Worm (Caenorhabditis elegans) whole organism, young adult: Measurements from ENCODE around the gene clec-134.
A peak's percentile ranks its signal among the peaks of the same experiment; 100 is the strongest.

Source experiments
- B0019.2 ChIP-seq: fragments of 200-800 bp; sonication (Bioruptor generic); conservative IDR thresholded peaks from 2 replicates; pipeline ENCODE4 v1.3.6; 2022; ENCODE audit warnings: missing genetic modification reagents, missing genetic modification characterization, missing compliant biosample characterization
- C06A6.2 ChIP-seq: fragments of 200-800 bp; sonication (Bioruptor generic); conservative IDR thresholded peaks from 2 replicates; pipeline ENCODE4 v1.3.6; 2022; ENCODE audit warnings: missing genetic modification characterization, missing compliant biosample characterization
- F22D6.2 ChIP-seq: sonication (generic microtip); optimal IDR thresholded peaks from 2 replicates; lab custom pipeline; 2016; ENCODE audit warnings: mild to moderate bottlenecking, missing genetic modification characterization, missing compliant biosample characterization
- F55B11.4 ChIP-seq: sonication (generic microtip); optimal IDR thresholded peaks from 2 replicates; lab custom pipeline; 2016; ENCODE audit warnings: missing compliant biosample characterization, missing genetic modification characterization, borderline replicate concordance; ENCODE audit not compliant: insufficient read depth
- F57C9.4 ChIP-seq: sonication (generic microtip); optimal IDR thresholded peaks from 2 replicates; lab custom pipeline; 2017; ENCODE audit warnings: mild to moderate bottlenecking, missing genetic modification characterization, missing compliant biosample characterization
- K11D2.4 ChIP-seq: fragments of 200-800 bp; sonication (Bioruptor generic); IDR thresholded peaks from 2 replicates; pipeline ENCODE4 v1.3.6; 2022; ENCODE audit warnings: missing genetic modification reagents, missing genetic modification characterization, missing compliant biosample characterization
- T26A5.8 ChIP-seq: sonication (generic microtip); optimal IDR thresholded peaks from 2 replicates; lab custom pipeline; 2016; ENCODE audit warnings: missing genetic modification characterization, missing compliant biosample characterization
- Y53F4B.3 ChIP-seq: fragments of 200-800 bp; sonication (Bioruptor generic); IDR thresholded peaks from 2 replicates; pipeline ENCODE4 v1.3.6; 2022; ENCODE audit warnings: missing genetic modification reagents, missing genetic modification characterization, missing compliant biosample characterization
- Y53G8AR.9 ChIP-seq: fragments of 200-800 bp; sonication (Bioruptor generic); conservative IDR thresholded peaks from 2 replicates; pipeline ENCODE4 v1.3.6; 2022; ENCODE audit warnings: missing genetic modification reagents, missing genetic modification characterization, missing compliant biosample characterization
- ama-1 ChIP-seq, 3 experiments: fragments of 150-350 bp in 1 of 3; sonication (generic microtip) in 2 of 3; optimal IDR thresholded peaks; 2 replicates each; lab custom pipeline; 2014 to 2018; ENCODE audit warnings: missing biosample characterization in 2 of 3, missing genetic modification characterization in 2 of 3, missing genetic modification reagents in 2 of 3
- aptf-2 ChIP-seq: fragments of 200-800 bp; sonication (Bioruptor generic); conservative IDR thresholded peaks from 2 replicates; pipeline ENCODE4 v1.3.6; 2022; ENCODE audit warnings: missing genetic modification reagents, missing genetic modification characterization, missing compliant biosample characterization
- attf-5 ChIP-seq: fragments of 200-800 bp; sonication (Bioruptor generic); optimal IDR thresholded peaks from 2 replicates; lab custom pipeline; 2018; ENCODE audit warnings: mild to moderate bottlenecking, missing genetic modification characterization, missing compliant biosample characterization
- ccch-3 ChIP-seq: fragments of 200-800 bp; sonication (Bioruptor generic); optimal IDR thresholded peaks from 2 replicates; lab custom pipeline; 2018; ENCODE audit warnings: mild to moderate bottlenecking, missing genetic modification characterization, missing compliant biosample characterization
- ceh-79 ChIP-seq: sonication (generic microtip); optimal IDR thresholded peaks from 2 replicates; lab custom pipeline; 2017; ENCODE audit warnings: mild to moderate bottlenecking, missing genetic modification characterization, missing compliant biosample characterization
- chd-7 ChIP-seq: sonication (generic microtip); optimal IDR thresholded peaks from 2 replicates; lab custom pipeline; 2016; ENCODE audit warnings: mild to moderate bottlenecking, missing genetic modification characterization, moderate library complexity, missing compliant biosample characterization
- die-1 ChIP-seq: sonication (generic microtip); optimal IDR thresholded peaks from 2 replicates; lab custom pipeline; 2016; ENCODE audit warnings: missing genotype, mild to moderate bottlenecking, missing genetic modification characterization, missing compliant biosample characterization
- dpff-1 ChIP-seq: sonication (generic microtip); optimal IDR thresholded peaks from 2 replicates; lab custom pipeline; 2017; ENCODE audit warnings: mild to moderate bottlenecking, missing genetic modification characterization, missing compliant biosample characterization
- egl-44 ChIP-seq: fragments of 200-800 bp; sonication (Bioruptor generic); IDR thresholded peaks from 2 replicates; pipeline ENCODE4 v1.3.6; 2022; ENCODE audit warnings: missing genetic modification reagents, missing genetic modification characterization, missing compliant biosample characterization
- ekl-4 ChIP-seq: fragments of 200-800 bp; sonication (Bioruptor generic); IDR thresholded peaks from 2 replicates; pipeline ENCODE4 v1.3.6; 2022; ENCODE audit warnings: missing genetic modification reagents, missing genetic modification characterization, missing compliant biosample characterization
- hlh-12 ChIP-seq: sonication (generic microtip); optimal IDR thresholded peaks from 2 replicates; lab custom pipeline; 2016; ENCODE audit warnings: missing genetic modification characterization, missing compliant biosample characterization
- hmg-1.2 ChIP-seq: fragments of 200-800 bp; sonication (Bioruptor generic); IDR thresholded peaks from 2 replicates; pipeline ENCODE4 v1.3.6; 2022; ENCODE audit warnings: missing genetic modification reagents, missing genetic modification characterization, missing compliant biosample characterization
- hmg-20 ChIP-seq: fragments of 200-800 bp; sonication (Bioruptor generic); IDR thresholded peaks from 2 replicates; pipeline ENCODE4 v1.3.6; 2022; ENCODE audit warnings: missing genetic modification reagents, missing genetic modification characterization, missing compliant biosample characterization
- hrde-1 ChIP-seq: sonication (generic microtip); optimal IDR thresholded peaks from 2 replicates; lab custom pipeline; 2016; ENCODE audit warnings: missing genetic modification characterization, mild to moderate bottlenecking, missing compliant biosample characterization, moderate library complexity, missing genotype, missing genetic modification reagents, borderline replicate concordance
- hsf-1 ChIP-seq: fragments of 200-800 bp; sonication (Bioruptor generic); IDR thresholded peaks from 2 replicates; pipeline ENCODE4 v1.3.6; 2022; ENCODE audit warnings: missing genetic modification reagents, missing genetic modification characterization, missing compliant biosample characterization
- lin-40 ChIP-seq: sonication (generic microtip); optimal IDR thresholded peaks from 2 replicates; lab custom pipeline; 2016; ENCODE audit warnings: missing genetic modification characterization, mild to moderate bottlenecking, missing compliant biosample characterization, missing genotype, missing genetic modification reagents
- lir-1 ChIP-seq: fragments of 200-800 bp; sonication (Bioruptor generic); conservative IDR thresholded peaks from 2 replicates; pipeline ENCODE4 v1.3.6; 2022; ENCODE audit warnings: missing genetic modification reagents, missing genetic modification characterization, missing compliant biosample characterization
- lsl-1 ChIP-seq: fragments of 200-800 bp; sonication (Bioruptor generic); optimal IDR thresholded peaks from 2 replicates; lab custom pipeline; 2018; ENCODE audit warnings: mild to moderate bottlenecking, missing genetic modification characterization, moderate library complexity, missing compliant biosample characterization
- mcd-1 ChIP-seq: fragments of 200-800 bp; sonication (Bioruptor generic); IDR thresholded peaks from 2 replicates; pipeline ENCODE4 v1.3.6; 2022; ENCODE audit warnings: missing genetic modification reagents, missing genetic modification characterization, missing compliant biosample characterization
- nfya-2 ChIP-seq: fragments of 200-800 bp; sonication (Bioruptor generic); IDR thresholded peaks from 2 replicates; pipeline ENCODE4 v1.3.6; 2022; ENCODE audit warnings: missing genetic modification reagents, missing genetic modification characterization, missing compliant biosample characterization
- nhr-120 ChIP-seq: fragments of 200-800 bp; sonication (Bioruptor generic); IDR thresholded peaks from 2 replicates; pipeline ENCODE4 v1.3.6; 2022; ENCODE audit warnings: missing genetic modification characterization, missing compliant biosample characterization
- pbrm-1 ChIP-seq: fragments of 200-800 bp; sonication (Bioruptor generic); IDR thresholded peaks from 2 replicates; pipeline ENCODE4 v1.3.6; 2022; ENCODE audit warnings: missing genetic modification reagents, missing genetic modification characterization, missing compliant biosample characterization
- pha-4 ChIP-seq: fragments of 150-350 bp; sonication (generic microtip); optimal IDR thresholded peaks from 2 replicates; lab custom pipeline; 2014; ENCODE audit warnings: missing biosample characterization, missing genetic modification reagents, missing genetic modification characterization
- rpc-1 ChIP-seq, 2 experiments: fragments of 150-350 bp in 1 of 2; sonication (generic microtip) in 1 of 2; optimal IDR thresholded peaks; 2 replicates each; lab custom pipeline; 2014 to 2018; ENCODE audit warnings: missing biosample characterization in 1 of 2, missing genetic modification characterization in 1 of 2, missing genetic modification reagents in 1 of 2, missing genotype in 1 of 2
- sdz-38 ChIP-seq: sonication (generic microtip); optimal IDR thresholded peaks from 2 replicates; lab custom pipeline; 2016; ENCODE audit warnings: missing genotype, missing genetic modification characterization, missing compliant biosample characterization
- sea-2 ChIP-seq: fragments of 200-800 bp; sonication (Bioruptor generic); IDR thresholded peaks from 2 replicates; pipeline ENCODE4 v1.3.6; 2022; ENCODE audit warnings: missing genetic modification characterization, missing compliant biosample characterization
- snpc-1.1 ChIP-seq: sonication (generic microtip); optimal IDR thresholded peaks from 2 replicates; lab custom pipeline; 2017; ENCODE audit warnings: missing genetic modification characterization, mild to moderate bottlenecking, missing compliant biosample characterization, antibody characterized with exemption, moderate library complexity, missing genotype, missing genetic modification reagents; ENCODE audit not compliant: insufficient read depth
- sptf-2 ChIP-seq: fragments of 200-800 bp; sonication (Bioruptor generic); optimal IDR thresholded peaks from 2 replicates; lab custom pipeline; 2018; ENCODE audit warnings: mild to moderate bottlenecking, missing genetic modification characterization, missing compliant biosample characterization
- unc-130 ChIP-seq: sonication (generic microtip); optimal IDR thresholded peaks from 2 replicates; lab custom pipeline; 2016; ENCODE audit warnings: missing genetic modification reagents, missing genetic modification characterization, missing compliant biosample characterization
- unc-62 ChIP-seq: fragments of 150-350 bp; optimal IDR thresholded peaks from 2 replicates; lab custom pipeline; 2014; ENCODE audit warnings: missing biosample characterization, missing genetic modification reagents, missing genetic modification characterization
- ztf-25 ChIP-seq: fragments of 200-800 bp; sonication (Bioruptor generic); IDR thresholded peaks from 2 replicates; pipeline ENCODE4 v1.3.6; 2022; ENCODE audit warnings: missing genetic modification reagents, missing genetic modification characterization, missing compliant biosample characterization
- ztf-3 ChIP-seq: fragments of 200-800 bp; sonication (Bioruptor generic); optimal IDR thresholded peaks from 2 replicates; lab custom pipeline; 2018; ENCODE audit warnings: mild to moderate bottlenecking, missing genetic modification characterization, missing compliant biosample characterization

clec-134 gene

ce11 chrII:3554673-3555072 lies 25.2 kb upstream of the clec-134 start (continued):
- TF ChIP-seq Y53F4B.3 (no peak), die-1 (tag; lab: Kevin White, UChicago) (no peak), F22D6.2 (tag; lab: Kevin White, UChicago) (no peak), T26A5.8 (no peak), nhr-120 (GFP tag; lab: Robert Waterston, UW) (no peak), B0019.2 (GFP tag; lab: Robert Waterston, UW) (no peak)

DNA sequence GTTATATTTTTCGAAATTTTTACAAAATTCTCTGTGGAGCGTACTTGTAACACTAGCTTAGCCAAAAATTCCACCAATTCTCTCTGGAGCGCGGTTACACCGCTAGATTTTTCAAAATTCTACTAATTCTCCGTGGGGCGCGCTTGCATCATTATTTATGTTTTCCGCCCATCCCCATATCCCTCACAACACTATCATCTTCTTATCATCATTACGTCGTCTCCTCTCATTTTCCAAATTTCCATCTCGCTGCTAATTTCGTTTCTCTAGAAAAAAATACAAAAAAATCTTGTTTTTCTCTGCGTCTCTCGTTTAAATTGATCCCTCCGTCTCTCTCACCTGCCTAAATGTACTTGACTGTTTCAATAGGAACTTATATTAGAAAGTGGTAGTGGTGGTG lies 24.6 kb upstream of the clec-134 start:
- no peak for TF ChIP-seq pha-4 (tag; lab: Kevin White, UChicago)
- no peak for TF ChIP-seq unc-130
- TF ChIP-seq ama-1 (optimal IDR thresholded peaks at IDR 0.05; lab: Kevin White, UChicago) = no peak
- TF ChIP-seq ama-1 (GFP tag; optimal IDR thresholded peaks at IDR 0.05; lab: Kevin White, UChicago) = no peak
- TF ChIP-seq mcd-1 (GFP tag; lab: Robert Waterston, UW) = peak; percentile 49
- no peak for TF ChIP-seq unc-62
- no peak for TF ChIP-seq rpc-1 (optimal IDR thresholded peaks at IDR 0.05; lab: Kevin White, UChicago)
- TF ChIP-seq rpc-1 (tag; optimal IDR thresholded peaks at IDR 0.05; lab: Kevin White, UChicago) = no peak
- TF ChIP-seq attf-5 (GFP tag; lab: Kevin White, UChicago) = no peak
- no peak for TF ChIP-seq F57C9.4 (tag; lab: Kevin White, UChicago)
- no peak for TF ChIP-seq lir-1
- TF ChIP-seq aptf-2 (GFP tag; lab: Robert Waterston, UW) = no peak
- no peak for TF ChIP-seq ztf-3 (GFP tag; lab: Kevin White, UChicago)
- peak; percentile 23; the same call in 1 of the 2 replicates for TF ChIP-seq hmg-1.2
- TF ChIP-seq lin-40 (tag; lab: Kevin White, UChicago) = peak; percentile 12
- no peak for TF ChIP-seq F55B11.4 (tag; lab: Kevin White, UChicago)
- no peak for TF ChIP-seq ccch-3 (GFP tag; lab: Kevin White, UChicago)
- TF ChIP-seq nfya-2 = no peak
- TF ChIP-seq pbrm-1 = no peak
- no peak for TF ChIP-seq egl-44 (GFP tag; lab: Robert Waterston, UW)
- TF ChIP-seq nhr-120 (GFP tag; lab: Robert Waterston, UW) = no peak
- TF ChIP-seq ztf-25 (GFP tag; lab: Robert Waterston, UW) = no peak

ce11 chrII:3556584-3556983 lies 23.3 kb upstream of the clec-134 start:
- TF ChIP-seq chd-7 (tag; lab: Kevin White, UChicago) (no peak), K11D2.4 (GFP tag; lab: Robert Waterston, UW) (no peak), sea-2 (GFP tag; lab: Robert Waterston, UW) (no peak), ceh-79 (no peak), hrde-1 (tag; lab: Kevin White, UChicago) (no peak), dpff-1 (tag; lab: Kevin White, UChicago) (no peak), ekl-4 (GFP tag; lab: Robert Waterston, UW) (no peak), sdz-38 (tag; lab: Kevin White, UChicago) (no peak), sptf-2 (GFP tag; lab: Kevin White, UChicago) (no peak), hsf-1 (no peak), hmg-20 (GFP tag; lab: Robert Waterston, UW) (no peak), nfya-2 (no peak), ztf-3 (GFP tag; lab: Kevin White, UChicago) (no peak), snpc-1.1 (tag; lab: Kevin White, UChicago) (no peak), hlh-12 (tag; lab: Kevin White, UChicago) (no peak), C06A6.2 (GFP tag; lab: Robert Waterston, UW) (no peak), Y53G8AR.9 (GFP tag; lab: Robert Waterston, UW) (no peak), lsl-1 (GFP tag; lab: Kevin White, UChicago) (no peak)
